Fruit fly (Drosophila melanogaster) whole organism, prepupa: ENCODE data around the gene Tbh.

ENCODE experiments used
- Blimp-1 ChIP-seq: fragments of 200-800 bp; sonication (Bioruptor generic); optimal IDR thresholded peaks from 3 replicates; lab custom pipeline; 2017; ENCODE audit warnings: missing biosample characterization, missing genetic modification characterization, mild to moderate bottlenecking, moderate library complexity, missing genetic modification reagents
- CG11294 ChIP-seq: fragments of 200-800 bp; sonication (Bioruptor generic); IDR thresholded peaks from 2 replicates; pipeline ENCODE4 v1.3.6; 2022; ENCODE audit warnings: missing biosample characterization, missing genetic modification characterization
- CG11762 ChIP-seq: fragments of 200-800 bp; sonication (Bioruptor generic); optimal IDR thresholded peaks from 3 replicates; lab custom pipeline; 2016; ENCODE audit warnings: missing biosample characterization, missing genetic modification characterization; ENCODE audit not compliant: insufficient read depth
- CG11902 ChIP-seq: fragments of 200-800 bp; sonication (Bioruptor generic); optimal IDR thresholded peaks from 3 replicates; lab custom pipeline; 2016; ENCODE audit warnings: missing biosample characterization, missing genetic modification characterization
- CG15336 ChIP-seq: fragments of 200-800 bp; sonication (Bioruptor generic); IDR thresholded peaks from 2 replicates; pipeline ENCODE4 v1.3.6; 2022; ENCODE audit warnings: missing biosample characterization, missing genetic modification characterization
- CG1621 ChIP-seq: fragments of 200-800 bp; sonication (Bioruptor generic); optimal IDR thresholded peaks from 3 replicates; lab custom pipeline; 2018; ENCODE audit warnings: missing biosample characterization, mild to moderate bottlenecking, missing genetic modification characterization
- CG3032 ChIP-seq: fragments of 200-800 bp; optimal IDR thresholded peaks from 2 replicates; lab custom pipeline; 2019; ENCODE audit warnings: missing biosample characterization, mild to moderate bottlenecking, missing genetic modification characterization, moderate library complexity
- CG31627 ChIP-seq: fragments of 200-800 bp; sonication (Bioruptor generic); optimal IDR thresholded peaks from 3 replicates; lab custom pipeline; 2016; ENCODE audit warnings: missing biosample characterization, missing genetic modification characterization
- CG32006 ChIP-seq: fragments of 200-800 bp; sonication (Bioruptor generic); optimal IDR thresholded peaks from 3 replicates; lab custom pipeline; 2017; ENCODE audit warnings: missing biosample characterization, mild to moderate bottlenecking, missing genetic modification characterization
- CG34406 ChIP-seq: fragments of 200-800 bp; sonication (Bioruptor generic); optimal IDR thresholded peaks from 3 replicates; lab custom pipeline; 2016; ENCODE audit warnings: missing biosample characterization, missing genetic modification characterization
- CG3919 ChIP-seq: fragments of 200-800 bp; sonication (Bioruptor generic); optimal IDR thresholded peaks from 3 replicates; lab custom pipeline; 2016; ENCODE audit warnings: missing biosample characterization, missing genetic modification characterization
- CG4318 ChIP-seq: fragments of 200-800 bp; sonication (Bioruptor generic); optimal IDR thresholded peaks from 3 replicates; lab custom pipeline; 2017; ENCODE audit warnings: missing biosample characterization, mild to moderate bottlenecking, missing genetic modification characterization
- CG6163 ChIP-seq: fragments of 200-800 bp; sonication (Bioruptor generic); IDR thresholded peaks from 3 replicates; pipeline ENCODE4 v1.3.6; 2022; ENCODE audit warnings: missing biosample characterization, missing genetic modification characterization
- CG6276 ChIP-seq: fragments of 200-800 bp; sonication (Bioruptor generic); optimal IDR thresholded peaks from 2 replicates; lab custom pipeline; 2017; ENCODE audit warnings: missing biosample characterization, mild to moderate bottlenecking, missing genetic modification characterization
- CG6792 ChIP-seq: fragments of 200-800 bp; sonication (Bioruptor generic); optimal IDR thresholded peaks from 3 replicates; lab custom pipeline; 2016; ENCODE audit warnings: missing biosample characterization, missing genetic modification characterization
- CG6808 ChIP-seq: fragments of 200-800 bp; sonication (Bioruptor generic); optimal IDR thresholded peaks from 3 replicates; lab custom pipeline; 2017; ENCODE audit warnings: missing biosample characterization, missing genetic modification characterization, mild to moderate bottlenecking, moderate library complexity, missing genetic modification reagents
- CG8119 ChIP-seq: fragments of 200-800 bp; sonication (Bioruptor generic); IDR thresholded peaks from 3 replicates; pipeline ENCODE4 v1.3.6; 2022; ENCODE audit warnings: missing biosample characterization, missing genetic modification characterization
- CG8319 ChIP-seq: fragments of 200-800 bp; sonication (Bioruptor generic); optimal IDR thresholded peaks from 3 replicates; lab custom pipeline; 2016; ENCODE audit warnings: missing biosample characterization, missing genetic modification characterization
- CG9139 ChIP-seq: fragments of 200-800 bp; sonication (Bioruptor generic); optimal IDR thresholded peaks from 3 replicates; lab custom pipeline; 2017; ENCODE audit warnings: missing biosample characterization, mild to moderate bottlenecking, missing genetic modification characterization
- Eip75B ChIP-seq: fragments of 200-800 bp; sonication (Bioruptor generic); optimal IDR thresholded peaks from 3 replicates; lab custom pipeline; 2016; ENCODE audit warnings: missing biosample characterization, missing genetic modification characterization
- Eip78C ChIP-seq: fragments of 200-800 bp; sonication (Bioruptor generic); peaks from one replicate; lab custom pipeline; 2016; ENCODE audit warnings: missing biosample characterization, missing genetic modification characterization
- Eip93F ChIP-seq: fragments of 200-800 bp; sonication (Bioruptor generic); optimal IDR thresholded peaks from 2 replicates; lab custom pipeline; 2016; ENCODE audit warnings: missing biosample characterization, mild to moderate bottlenecking, missing genetic modification characterization
- Ets21C ChIP-seq: fragments of 200-800 bp; sonication (Bioruptor generic); optimal IDR thresholded peaks from 3 replicates; lab custom pipeline; 2016; ENCODE audit warnings: missing biosample characterization, missing genetic modification characterization
- Hr4 ChIP-seq: fragments of 200-800 bp; sonication (Bioruptor generic); optimal IDR thresholded peaks from 3 replicates; lab custom pipeline; 2016; ENCODE audit warnings: missing biosample characterization, missing genetic modification characterization
- Lpt ChIP-seq: fragments of 200-800 bp; sonication (Bioruptor generic); optimal IDR thresholded peaks from 3 replicates; lab custom pipeline; 2016; ENCODE audit warnings: missing biosample characterization, missing genetic modification characterization
- Met ChIP-seq: fragments of 200-800 bp; sonication (Bioruptor generic); optimal IDR thresholded peaks from 3 replicates; lab custom pipeline; 2016; ENCODE audit warnings: missing biosample characterization, missing genetic modification characterization
- OdsH ChIP-seq: fragments of 200-800 bp; sonication (Bioruptor generic); optimal IDR thresholded peaks from 3 replicates; lab custom pipeline; 2016; ENCODE audit warnings: missing biosample characterization, missing genetic modification characterization
- Smox ChIP-seq: fragments of 200-800 bp; sonication (Bioruptor generic); optimal IDR thresholded peaks from 3 replicates; lab custom pipeline; 2016; ENCODE audit warnings: missing biosample characterization, missing genetic modification characterization
- Sox102F ChIP-seq: fragments of 200-800 bp; sonication (Bioruptor generic); optimal IDR thresholded peaks from 2 replicates; lab custom pipeline; 2016; ENCODE audit warnings: missing biosample characterization, mild to moderate bottlenecking, missing genetic modification characterization
- Sox14 ChIP-seq: fragments of 200-800 bp; sonication (Bioruptor generic); optimal IDR thresholded peaks from 3 replicates; lab custom pipeline; 2016; ENCODE audit warnings: missing biosample characterization, missing genetic modification characterization
- acj6 ChIP-seq: fragments of 200-800 bp; sonication (Bioruptor generic); optimal IDR thresholded peaks from 3 replicates; lab custom pipeline; 2016; ENCODE audit warnings: missing biosample characterization, missing genetic modification characterization
- cyc ChIP-seq: fragments of 200-800 bp; sonication (Bioruptor generic); optimal IDR thresholded peaks from 3 replicates; lab custom pipeline; 2016; ENCODE audit warnings: missing biosample characterization, missing genetic modification characterization
- dac ChIP-seq: fragments of 200-800 bp; sonication (Bioruptor generic); optimal IDR thresholded peaks from 2 replicates; lab custom pipeline; 2017; ENCODE audit warnings: missing biosample characterization, mild to moderate bottlenecking, missing genetic modification characterization
- eg ChIP-seq: fragments of 200-800 bp; sonication (Bioruptor generic); IDR thresholded peaks from 3 replicates; pipeline ENCODE4 v1.3.6; 2022; ENCODE audit warnings: missing biosample characterization, missing genetic modification characterization
- fkh ChIP-seq: fragments of 200-800 bp; sonication (Bioruptor generic); optimal IDR thresholded peaks from 3 replicates; lab custom pipeline; 2017; ENCODE audit warnings: missing biosample characterization, mild to moderate bottlenecking, missing genetic modification characterization, moderate library complexity
- lz ChIP-seq: fragments of 200-800 bp; sonication (Bioruptor generic); optimal IDR thresholded peaks from 3 replicates; lab custom pipeline; 2016; ENCODE audit warnings: missing biosample characterization, missing genetic modification characterization
- net ChIP-seq: fragments of 200-800 bp; sonication (Bioruptor generic); optimal IDR thresholded peaks from 3 replicates; lab custom pipeline; 2016; ENCODE audit warnings: missing biosample characterization, missing genetic modification characterization
- pdm3 ChIP-seq: fragments of 200-800 bp; sonication (Bioruptor generic); optimal IDR thresholded peaks from 3 replicates; lab custom pipeline; 2016; ENCODE audit warnings: missing biosample characterization, missing genetic modification characterization
- salr ChIP-seq, 2 experiments: fragments of 200-800 bp; sonication (Bioruptor generic); optimal IDR thresholded peaks; 3 replicates each; lab custom pipeline; 2016 to 2018; ENCODE audit warnings: missing biosample characterization in 2 of 2, missing genetic modification characterization in 2 of 2, mild to moderate bottlenecking in 1 of 2
- spab ChIP-seq: fragments of 200-800 bp; sonication (Bioruptor generic); optimal IDR thresholded peaks from 2 replicates; lab custom pipeline; 2017; ENCODE audit warnings: missing biosample characterization, mild to moderate bottlenecking, missing genetic modification characterization, missing genetic modification reagents
- ss ChIP-seq, 2 experiments: fragments of 200-800 bp; sonication (Bioruptor generic); optimal IDR thresholded peaks; 2 replicates in 1 of 2; 3 replicates in 1 of 2; lab custom pipeline; 2017 to 2018; ENCODE audit warnings: mild to moderate bottlenecking in 2 of 2, missing biosample characterization in 2 of 2, missing genetic modification characterization in 2 of 2, moderate library complexity in 1 of 2
- svp ChIP-seq: fragments of 200-800 bp; sonication (Bioruptor generic); peaks from one replicate; lab custom pipeline; 2016; ENCODE audit warnings: missing biosample characterization, missing genetic modification characterization
- topi ChIP-seq: fragments of 200-800 bp; sonication (Bioruptor generic); optimal IDR thresholded peaks from 3 replicates; lab custom pipeline; 2016; ENCODE audit warnings: missing biosample characterization, missing genetic modification characterization
- vri ChIP-seq: fragments of 200-800 bp; sonication (Bioruptor generic); optimal IDR thresholded peaks from 3 replicates; lab custom pipeline; 2016; ENCODE audit warnings: missing biosample characterization, mild to moderate bottlenecking, missing genetic modification characterization

Tbh gene

DNA sequence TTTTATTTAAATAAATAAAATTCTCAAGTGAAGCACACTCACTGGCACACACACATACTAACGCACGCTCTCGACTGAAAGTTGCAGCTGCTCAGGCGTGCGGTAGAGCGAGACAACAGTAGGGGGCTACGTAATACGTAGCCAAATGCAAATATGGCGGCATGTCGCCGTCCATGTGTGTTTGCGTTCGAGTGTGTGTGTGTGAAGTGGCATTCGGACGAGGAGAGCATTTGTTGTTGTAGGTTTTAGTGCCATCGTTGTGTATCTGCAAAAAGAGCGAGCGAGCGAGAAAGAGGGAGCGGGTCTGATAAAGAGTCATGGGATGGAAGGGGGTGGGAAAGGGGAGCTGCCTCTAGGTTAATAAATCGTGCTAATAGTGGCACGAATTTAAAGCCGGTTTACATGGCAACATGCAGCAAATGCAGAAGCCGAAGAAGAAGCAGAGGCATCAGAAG lies 63.0 kb downstream of the Tbh start:
- TF ChIP-seq CG8119 (GFP tag; lab: Robert Waterston, UW) (peak; percentile 62), Sox14 (GFP tag; lab: Kevin White, UChicago) (peak; percentile 17), fkh (GFP tag; lab: Kevin White, UChicago) (peak; percentile 96), eg (peak; percentile 58; the same call in 2 of the 3 replicates), Blimp-1 (no peak), vri (GFP tag; lab: Kevin White, UChicago) (peak; percentile 85), Sox102F (GFP tag; lab: Kevin White, UChicago) (no peak), Ets21C (GFP tag; lab: Kevin White, UChicago) (no peak), CG6163 (GFP tag; lab: Robert Waterston, UW) (peak; percentile 67; the same call in 2 of the 3 replicates), CG3032 (tag; lab: Kevin White, UChicago) (no peak), CG34406 (GFP tag; lab: Kevin White, UChicago) (peak; percentile 19), CG1621 (tag; lab: Kevin White, UChicago) (peak; percentile 24), dac (GFP tag; lab: Kevin White, UChicago) (no peak), Lpt (GFP tag; lab: Kevin White, UChicago) (peak; percentile 30), salr (GFP tag; optimal IDR thresholded peaks at IDR 0.05; lab: Kevin White, UChicago) (no peak), CG15336 (GFP tag; lab: Robert Waterston, UW) (peak; percentile 37), Eip78C (GFP tag; lab: Kevin White, UChicago) (peak; percentile 50), CG32006 (GFP tag; lab: Kevin White, UChicago) (no peak), Eip75B (GFP tag; lab: Kevin White, UChicago) (peak; percentile 12), CG11762 (no peak), ss (GFP tag; optimal IDR thresholded peaks at IDR 0.05; lab: Kevin White, UChicago) (peak; percentile 24 to 49)

DNA sequence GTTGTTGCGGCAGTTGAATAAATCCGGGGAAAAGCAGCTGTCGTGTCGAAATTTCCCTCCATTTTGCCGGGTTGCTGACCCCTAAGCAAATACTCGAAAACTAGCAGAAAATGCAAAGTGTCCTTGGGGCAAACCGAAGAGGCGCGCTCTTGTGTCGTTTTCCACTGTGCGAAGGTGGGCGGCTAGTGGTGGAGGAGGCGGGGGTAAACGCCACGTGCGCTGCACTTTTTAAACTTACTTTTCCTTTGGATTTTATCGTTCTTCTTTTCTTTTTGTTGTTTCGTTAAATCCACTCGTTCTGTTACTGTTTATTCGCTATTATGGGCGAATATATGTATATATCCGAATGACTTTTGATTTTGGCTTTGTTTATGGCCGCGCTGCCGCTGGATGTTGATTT lies 64.1 kb downstream of the Tbh start:
- TF ChIP-seq CG6808 (no peak), CG6163 (GFP tag; lab: Robert Waterston, UW) (0 out of 3 replicates have a peak, but pooled peaks have one; percentile 14)

DNA sequence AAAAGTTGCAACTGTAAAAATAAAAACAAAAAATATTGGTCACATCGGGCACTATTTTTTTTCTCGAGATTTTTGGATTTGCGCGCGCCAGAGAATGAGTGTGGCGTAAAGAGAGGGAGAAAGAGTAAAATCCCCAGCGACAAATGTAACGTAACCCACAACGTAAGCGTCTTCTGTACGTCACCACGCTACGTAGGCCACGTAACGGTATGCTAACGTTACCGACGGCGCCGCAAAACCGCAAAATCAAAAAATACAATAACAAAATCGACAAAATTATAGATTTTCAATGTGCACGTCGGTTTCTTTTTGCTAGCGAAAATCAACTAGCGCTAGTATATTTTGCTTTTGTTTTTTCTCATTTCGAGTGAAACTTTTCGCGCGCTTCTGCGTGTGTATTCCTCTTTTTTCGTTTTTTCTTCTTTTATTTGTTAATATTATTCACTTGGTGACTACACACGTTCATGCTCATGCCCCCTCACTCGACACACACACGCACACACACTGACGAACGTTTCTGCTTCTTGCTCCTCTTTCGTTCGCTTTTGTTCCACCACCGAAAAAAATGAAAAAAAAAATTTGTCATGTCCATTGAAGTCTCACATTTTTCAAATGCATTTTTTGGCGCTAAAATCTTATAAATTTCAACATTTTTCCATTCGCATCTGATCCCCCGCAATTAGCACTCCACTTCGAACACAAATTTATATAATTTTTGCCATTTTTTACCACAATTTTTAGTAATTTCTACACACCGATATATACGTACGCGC lies 64.8 kb downstream of the Tbh start:
- TF ChIP-seq Eip75B (GFP tag; lab: Kevin White, UChicago), result no peak
- TF ChIP-seq cyc (GFP tag; lab: Kevin White, UChicago), result no peak
- TF ChIP-seq CG9139, result no peak
- TF ChIP-seq CG11762, result no peak
- no peak for TF ChIP-seq CG11294 (GFP tag; lab: Robert Waterston, UW)
- TF ChIP-seq svp (GFP tag; lab: Kevin White, UChicago), result peak; percentile 84
- TF ChIP-seq Met, result peak; percentile 1
- TF ChIP-seq CG1621 (tag; lab: Kevin White, UChicago), result no peak
- no peak for TF ChIP-seq dac (GFP tag; lab: Kevin White, UChicago)
- TF ChIP-seq CG4318 (GFP tag; lab: Kevin White, UChicago), result no peak
- no peak for TF ChIP-seq spab (GFP tag; lab: Kevin White, UChicago)
- no peak for TF ChIP-seq Smox (GFP tag; lab: Kevin White, UChicago)
- no peak for TF ChIP-seq CG6276 (GFP tag; lab: Kevin White, UChicago)
- no peak for TF ChIP-seq CG11902
- TF ChIP-seq lz (GFP tag; lab: Kevin White, UChicago), result no peak
- TF ChIP-seq Blimp-1, result no peak
- no peak for TF ChIP-seq acj6
- no peak for TF ChIP-seq OdsH (GFP tag; lab: Kevin White, UChicago)
- no peak for TF ChIP-seq CG3032 (tag; lab: Kevin White, UChicago)
- peak; percentile 51 for TF ChIP-seq Sox14 (GFP tag; lab: Kevin White, UChicago)
- peak; percentile 21; the same call in 1 of the 3 replicates for TF ChIP-seq CG6163 (GFP tag; lab: Robert Waterston, UW)
- no peak for TF ChIP-seq CG8319 (GFP tag; lab: Kevin White, UChicago)
- no peak for TF ChIP-seq CG34406 (GFP tag; lab: Kevin White, UChicago)
- TF ChIP-seq CG31627 (GFP tag; lab: Kevin White, UChicago), result no peak
- no peak for TF ChIP-seq CG6792 (GFP tag; lab: Kevin White, UChicago)
- TF ChIP-seq net, result no peak
- no peak for TF ChIP-seq CG3919 (GFP tag; lab: Kevin White, UChicago)
- no peak for TF ChIP-seq topi (GFP tag; lab: Kevin White, UChicago)
- no peak for TF ChIP-seq Lpt (GFP tag; lab: Kevin White, UChicago)
- peak; percentile 21 for TF ChIP-seq pdm3 (GFP tag; lab: Kevin White, UChicago)
- TF ChIP-seq salr (GFP tag; optimal IDR thresholded peaks at IDR 0.05; lab: Kevin White, UChicago), result no peak
- TF ChIP-seq Ets21C (GFP tag; lab: Kevin White, UChicago), result no peak
- no peak for TF ChIP-seq CG15336 (GFP tag; lab: Robert Waterston, UW)
- no peak for TF ChIP-seq Hr4 (GFP tag; lab: Kevin White, UChicago)
- no peak for TF ChIP-seq Eip93F (GFP tag; lab: Kevin White, UChicago)
- TF ChIP-seq Sox102F (GFP tag; lab: Kevin White, UChicago), result no peak
- no peak for TF ChIP-seq fkh (GFP tag; lab: Kevin White, UChicago)
